Fruit fly (Drosophila melanogaster): ENCODE data around the gene Glg1.

Glg1 gene

dm6 chr3L:21507354-21507928 is at the start of gene Glg1, which contains the start of gene M6:
Gene Glg1, minus strand, starts transcription at chr3L:21507538.
Gene M6, plus strand, starts transcription at chr3L:21507852.
- TF ChIP-seq psq (optimal IDR thresholded peaks at IDR 0.05): no peak
- no peak for TF ChIP-seq Myc (optimal IDR thresholded peaks at IDR 0.05)
- no peak for TF ChIP-seq insv (optimal IDR thresholded peaks at IDR 0.05)
- TF ChIP-seq ttk (optimal IDR thresholded peaks at IDR 0.05): no peak
- no peak for TF ChIP-seq Sin3A (optimal IDR thresholded peaks at IDR 0.05)
- TF ChIP-seq h (optimal IDR thresholded peaks at IDR 0.05): no peak

dm6 chr3L:21554752-21555151 is 47.4 kb upstream of the Glg1 start, which contains the start of gene Wnk:
Gene Wnk, minus strand, starts transcription at chr3L:21554928.
- TF ChIP-seq psq (optimal IDR thresholded peaks at IDR 0.05): no peak
- TF ChIP-seq insv (optimal IDR thresholded peaks at IDR 0.05): no peak
- no peak for TF ChIP-seq Myc (optimal IDR thresholded peaks at IDR 0.05)
- TF ChIP-seq h (optimal IDR thresholded peaks at IDR 0.05): no peak

DNA sequence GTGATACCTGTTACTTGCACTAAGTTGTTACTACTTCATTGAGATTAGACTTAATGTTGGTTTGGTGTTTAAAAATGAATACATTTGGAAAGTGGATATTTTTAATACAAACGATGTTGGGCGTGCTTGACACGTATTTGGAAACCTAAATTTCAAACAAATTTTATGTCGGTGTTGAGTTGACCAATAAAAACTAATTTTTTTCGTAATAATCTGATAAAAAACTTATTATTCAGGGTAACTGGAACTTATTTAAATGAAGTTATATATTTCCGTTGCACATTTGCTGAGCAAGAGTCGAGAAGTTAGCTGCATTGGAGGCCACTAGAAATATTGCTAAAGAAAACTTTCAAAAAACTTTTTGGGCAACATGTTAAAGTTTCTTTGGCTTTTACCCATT is 34.7 kb upstream of the Glg1 start, which contains the start of gene CG33290:
TSS of gene CG33290 (plus strand) at position 301 of the 400 bp plus-strand sequence.
- TF ChIP-seq Sin3A (optimal IDR thresholded peaks at IDR 0.05) (no peak), insv (optimal IDR thresholded peaks at IDR 0.05) (no peak), ttk (optimal IDR thresholded peaks at IDR 0.05) (no peak), Myc (optimal IDR thresholded peaks at IDR 0.05) (no peak), psq (optimal IDR thresholded peaks at IDR 0.05) (no peak), h (optimal IDR thresholded peaks at IDR 0.05) (no peak)

dm6 chr3L:21539245-21540196 is 32.2 kb upstream of the Glg1 start, which contains the start of the genes COX8 and VhaM9.7-b:
Gene COX8, minus strand, starts transcription at chr3L:21539447.
Gene VhaM9.7-b, plus strand, starts transcription at chr3L:21539862.
- no peak for TF ChIP-seq Myc (optimal IDR thresholded peaks at IDR 0.05)

dm6 chr3L:21538893-21539244 is 31.5 kb upstream of the Glg1 start:
- TF ChIP-seq Sin3A (optimal IDR thresholded peaks at IDR 0.05): no peak
- TF ChIP-seq insv (optimal IDR thresholded peaks at IDR 0.05): no peak
- TF ChIP-seq h (optimal IDR thresholded peaks at IDR 0.05): no peak
- TF ChIP-seq Myc (optimal IDR thresholded peaks at IDR 0.05): no peak
- TF ChIP-seq psq (optimal IDR thresholded peaks at IDR 0.05): no peak
- TF ChIP-seq ttk (optimal IDR thresholded peaks at IDR 0.05): no peak

- TF ChIP-seq ttk (optimal IDR thresholded peaks at IDR 0.05) (no peak), psq (optimal IDR thresholded peaks at IDR 0.05) (no peak), insv (optimal IDR thresholded peaks at IDR 0.05) (no peak), Myc (optimal IDR thresholded peaks at IDR 0.05) (no peak), h (optimal IDR thresholded peaks at IDR 0.05) (no peak), Sin3A (optimal IDR thresholded peaks at IDR 0.05) (no peak)
Measured at dm6 chr3L:21536857-21537256, 29.5 kb upstream of the Glg1 start, which contains the start of gene Rpn10. Gene Rpn10, plus strand, starts transcription at chr3L:21537000.

- TF ChIP-seq h (optimal IDR thresholded peaks at IDR 0.05): no peak
- no peak for TF ChIP-seq Myc (optimal IDR thresholded peaks at IDR 0.05)
- no peak for TF ChIP-seq ttk (optimal IDR thresholded peaks at IDR 0.05)
- TF ChIP-seq insv (optimal IDR thresholded peaks at IDR 0.05): no peak
- no peak for TF ChIP-seq psq (optimal IDR thresholded peaks at IDR 0.05)
- no peak for TF ChIP-seq Sin3A (optimal IDR thresholded peaks at IDR 0.05)
Measured at dm6 chr3L:21534360-21534759, 27.0 kb upstream of the Glg1 start, which contains the start of gene ppk5. Gene ppk5, plus strand, starts transcription at chr3L:21534660.

DNA sequence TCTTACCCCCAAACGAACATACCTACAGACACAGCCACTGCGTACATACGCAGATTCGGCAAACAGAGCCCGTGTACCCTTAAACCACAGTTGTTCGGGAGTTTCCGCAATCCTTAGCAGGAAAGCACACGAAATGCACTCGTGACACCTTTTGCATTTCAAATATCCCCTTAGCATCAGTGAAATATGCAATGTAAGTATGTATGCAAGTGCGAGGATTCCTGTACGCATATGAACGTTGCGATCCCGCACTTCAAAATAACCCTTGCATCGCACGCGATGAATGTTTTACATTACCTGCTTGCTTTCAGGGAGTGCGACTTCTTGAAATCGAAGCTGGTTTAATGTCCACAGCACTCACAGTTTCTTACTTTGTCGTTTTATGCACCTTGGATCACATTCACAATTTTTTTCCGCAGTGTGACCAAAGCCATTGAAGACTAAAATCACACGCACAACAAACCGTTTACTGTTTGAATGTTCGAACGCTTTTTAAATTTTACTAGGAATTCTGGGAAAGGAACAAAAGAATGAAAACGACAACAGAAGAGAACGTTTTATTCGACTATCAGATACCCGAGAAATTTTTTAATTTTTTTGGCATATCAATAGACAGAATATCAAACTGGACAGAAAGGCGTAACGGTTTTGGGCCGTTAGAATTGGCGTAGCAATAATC is 26.1 kb upstream of the Glg1 start, which contains the start of gene Mkrn1:
TSS of gene Mkrn1 (minus strand) at position 444 of the 679 bp plus-strand sequence.
- TF ChIP-seq ttk (optimal IDR thresholded peaks at IDR 0.05) (no peak), Sin3A (optimal IDR thresholded peaks at IDR 0.05) (no peak), h (optimal IDR thresholded peaks at IDR 0.05) (no peak)

DNA sequence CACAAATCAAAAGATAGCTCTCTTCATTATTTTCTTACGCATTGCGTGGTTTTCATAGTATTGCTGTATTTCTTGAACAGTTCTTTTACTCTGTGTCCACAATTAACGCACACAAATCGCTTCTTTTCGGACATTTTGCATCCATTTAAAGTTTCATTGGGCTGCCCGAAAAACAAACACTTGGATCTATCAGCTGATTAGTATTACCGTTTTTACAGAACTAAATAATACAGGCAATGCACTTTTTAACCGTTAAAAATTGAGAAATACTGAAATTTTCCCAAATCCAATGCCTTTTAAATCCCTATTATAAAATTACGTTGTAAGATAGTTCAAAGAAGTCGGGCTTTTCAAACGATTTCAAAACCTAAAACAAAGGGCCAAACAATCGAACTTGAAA is 21.8 kb upstream of the Glg1 start, which contains the start of gene Arv1:
TSS of gene Arv1 (minus strand) at position 226 of the 400 bp plus-strand sequence.
- TF ChIP-seq psq (optimal IDR thresholded peaks at IDR 0.05) (no peak), ttk (optimal IDR thresholded peaks at IDR 0.05) (no peak), h (optimal IDR thresholded peaks at IDR 0.05) (no peak), Myc (optimal IDR thresholded peaks at IDR 0.05) (no peak), Sin3A (optimal IDR thresholded peaks at IDR 0.05) (no peak), insv (optimal IDR thresholded peaks at IDR 0.05) (no peak)

- TF ChIP-seq psq (optimal IDR thresholded peaks at IDR 0.05) (no peak), ttk (optimal IDR thresholded peaks at IDR 0.05) (no peak), h (optimal IDR thresholded peaks at IDR 0.05) (no peak), Myc (optimal IDR thresholded peaks at IDR 0.05) (no peak), Sin3A (optimal IDR thresholded peaks at IDR 0.05) (no peak), insv (optimal IDR thresholded peaks at IDR 0.05) (no peak)
Measured at dm6 chr3L:21524071-21524889, 16.9 kb upstream of the Glg1 start.
